Fruit fly (Drosophila melanogaster) S2 (cell line): Measurements from ENCODE around the gene CG46308.

Experiments
- CG8478 ChIP-seq: fragments of >200 bp; optimal IDR thresholded peaks from 2 replicates; lab custom pipeline; 2018
- CTCF ChIP-seq, 2 experiments: fragments of >200 bp; optimal IDR thresholded peaks; 2 replicates each; lab custom pipeline; 2018

DNA sequence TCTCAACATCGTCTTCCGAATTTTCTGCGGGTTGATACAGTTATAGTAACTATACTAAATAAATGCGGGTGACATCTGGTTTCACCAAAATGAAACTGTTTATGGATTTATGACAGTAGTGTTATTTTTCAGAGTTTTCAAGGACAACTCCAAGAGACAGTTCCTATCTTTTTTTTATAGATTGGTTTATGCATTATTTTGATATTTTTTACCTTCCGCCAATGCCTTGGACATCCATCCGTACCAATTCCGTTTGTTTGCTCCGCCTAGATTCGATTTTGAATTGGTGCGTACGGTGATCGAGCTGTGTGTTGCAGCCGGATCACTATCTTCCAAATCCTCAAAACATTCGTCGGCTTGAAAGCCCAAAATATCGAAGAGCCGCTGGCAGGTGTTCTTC lies 80.4 kb downstream of the CG46308 start, which contains the start of gene CG16853:
- no peak for TF ChIP-seq CG8478 (lab: Kevin White, UChicago)
- TF ChIP-seq CTCF (optimal IDR thresholded peaks at IDR 0.05; lab: Kevin White, UChicago): no peak
